Worm (Caenorhabditis elegans) whole organism, L3 larva: Measurements from ENCODE around the gene kin-24.

Source experiments
- ZK546.5 ChIP-seq: sonication (generic microtip); optimal IDR thresholded peaks from 2 replicates; lab custom pipeline; 2017; ENCODE audit warnings: missing biosample characterization, missing genetic modification characterization
- elt-3 ChIP-seq, 3 experiments: fragments of 150-350 bp in 1 of 3; sonication (generic microtip) in 2 of 3; optimal IDR thresholded peaks; 2 replicates in 2 of 3; 4 replicates in 1 of 3; lab custom pipeline; 2014 to 2017; ENCODE audit warnings: missing biosample characterization in 3 of 3, missing genetic modification characterization in 3 of 3
- nfya-1 ChIP-seq: sonication (generic microtip); optimal IDR thresholded peaks from 2 replicates; lab custom pipeline; 2017; ENCODE audit warnings: missing genetic modification characterization, mild to moderate bottlenecking, missing compliant biosample characterization, antibody characterized with exemption, moderate library complexity; ENCODE audit not compliant: insufficient read depth
- snpc-4 ChIP-seq: fragments of 150-350 bp; optimal IDR thresholded peaks from 2 replicates; lab custom pipeline; 2014; ENCODE audit warnings: missing biosample characterization, missing genetic modification characterization

ce11 chrIV:9872786-9873185 lies 31.9 kb upstream of the kin-24 start:
- TF ChIP-seq ZK546.5 (tag; lab: Kevin White, UChicago), result no peak
- TF ChIP-seq elt-3 (tag; optimal IDR thresholded peaks at IDR 0.05; lab: Kevin White, UChicago), result no peak
- TF ChIP-seq snpc-4, result no peak
- TF ChIP-seq nfya-1, result peak; percentile 57
